Fruit fly (Drosophila melanogaster): ENCODE measurements around the gene CG45089.

CG45089 gene

dm6 chrX:7911983-7912630 lies 18.5 kb upstream of the CG45089 start, which contains the start of gene snz (continued):
- TF ChIP-seq gfzf (GFP tag; optimal IDR thresholded peaks at IDR 0.05) (peak; percentile 2), D19A (tag; optimal IDR thresholded peaks at IDR 0.05) (peak; percentile 86), CG2202 (tag; optimal IDR thresholded peaks at IDR 0.05) (no peak), chinmo (GFP tag; IDR thresholded peaks at IDR 0.05; ENCODE audit: partially characterized antibody) (peak; percentile 81; the same call in 3 of the 4 replicates), CG9609 (GFP tag; optimal IDR thresholded peaks at IDR 0.05) (no peak), Atf-2 (GFP tag; optimal IDR thresholded peaks at IDR 0.05) (no peak), Hey (tag; optimal IDR thresholded peaks at IDR 0.05) (no peak), sna (GFP tag; IDR thresholded peaks at IDR 0.05; ENCODE audit: partially characterized antibody) (peak; percentile 77), Nf-YA (GFP tag; IDR thresholded peaks at IDR 0.05) (no peak), NK7.1 (GFP tag; optimal IDR thresholded peaks at IDR 0.05) (no peak), BtbVII (GFP tag; optimal IDR thresholded peaks at IDR 0.05) (peak; percentile 55), twi (tag; optimal IDR thresholded peaks at IDR 0.05) (no peak), CG7963 (GFP tag; IDR thresholded peaks at IDR 0.05; ENCODE audit: partially characterized antibody) (peak; percentile 58; the same call in 1 of the 3 replicates), psq (GFP tag; optimal IDR thresholded peaks at IDR 0.05) (no peak), PHDP (tag; optimal IDR thresholded peaks at IDR 0.05) (no peak), dmrt11E (tag; optimal IDR thresholded peaks at IDR 0.05) (no peak), nom (GFP tag; optimal IDR thresholded peaks at IDR 0.05) (peak; percentile 11), Oaz (GFP tag; IDR thresholded peaks at IDR 0.05) (no peak), CG10147 (GFP tag; optimal IDR thresholded peaks at IDR 0.05) (no peak), lov (optimal IDR thresholded peaks at IDR 0.05) (no peak), lov (GFP tag; IDR thresholded peaks at IDR 0.05) (no peak), lola (GFP tag; optimal IDR thresholded peaks at IDR 0.05) (no peak), seq (GFP tag; IDR thresholded peaks at IDR 0.05) (no peak), wdn (GFP tag; IDR thresholded peaks at IDR 0.05) (no peak), cas (GFP tag; IDR thresholded peaks at IDR 0.05) (no peak), CG3065 (GFP tag; optimal IDR thresholded peaks at IDR 0.05) (no peak), MBD-R2 (GFP tag; IDR thresholded peaks at IDR 0.05) (peak; percentile 52; the same call in 1 of the 2 replicates), Neu2 (GFP tag; optimal IDR thresholded peaks at IDR 0.05; ENCODE audit: borderline replicate concordance) (no peak), Nf-YC (tag; optimal IDR thresholded peaks at IDR 0.05) (peak; percentile 50), Rx (GFP tag; IDR thresholded peaks at IDR 0.05) (no peak), HHEX (GFP tag; optimal IDR thresholded peaks at IDR 0.05) (no peak), Vsx1 (GFP tag; optimal IDR thresholded peaks at IDR 0.05) (no peak), chif (GFP tag; optimal IDR thresholded peaks at IDR 0.05) (no peak), CG14667 (GFP tag; IDR thresholded peaks at IDR 0.05) (no peak), Hmr (GFP tag; optimal IDR thresholded peaks at IDR 0.05) (no peak), B-H2 (GFP tag; optimal IDR thresholded peaks at IDR 0.05) (peak; percentile 30), slbo (GFP tag; IDR thresholded peaks at IDR 0.05) (0 out of 2 replicates have a peak, but pooled peaks have one; percentile 8), HmgD (GFP tag; optimal IDR thresholded peaks at IDR 0.05) (no peak), jigr1 (GFP tag; IDR thresholded peaks at IDR 0.05) (no peak), CG17359 (tag; optimal IDR thresholded peaks at IDR 0.05) (no peak), usp (GFP tag; optimal IDR thresholded peaks at IDR 0.05) (no peak), CG1529 (GFP tag; optimal IDR thresholded peaks at IDR 0.05) (no peak), otp (GFP tag; IDR thresholded peaks at IDR 0.05) (no peak), Gsc (GFP tag; IDR thresholded peaks at IDR 0.05) (no peak), CG10959 (GFP tag; IDR thresholded peaks at IDR 0.05) (no peak), run (tag; optimal IDR thresholded peaks at IDR 0.05) (no peak), Stat92E (GFP tag; optimal IDR thresholded peaks at IDR 0.05) (no peak), CG10431 (GFP tag; optimal IDR thresholded peaks at IDR 0.05) (no peak), CG31388 (GFP tag; optimal IDR thresholded peaks at IDR 0.05) (no peak), CG4424 (GFP tag; optimal IDR thresholded peaks at IDR 0.05) (no peak)

All from whole organism, embryonic.